Fruit fly (Drosophila melanogaster): ENCODE data around the gene CG43445.

CG43445 gene

DNA sequence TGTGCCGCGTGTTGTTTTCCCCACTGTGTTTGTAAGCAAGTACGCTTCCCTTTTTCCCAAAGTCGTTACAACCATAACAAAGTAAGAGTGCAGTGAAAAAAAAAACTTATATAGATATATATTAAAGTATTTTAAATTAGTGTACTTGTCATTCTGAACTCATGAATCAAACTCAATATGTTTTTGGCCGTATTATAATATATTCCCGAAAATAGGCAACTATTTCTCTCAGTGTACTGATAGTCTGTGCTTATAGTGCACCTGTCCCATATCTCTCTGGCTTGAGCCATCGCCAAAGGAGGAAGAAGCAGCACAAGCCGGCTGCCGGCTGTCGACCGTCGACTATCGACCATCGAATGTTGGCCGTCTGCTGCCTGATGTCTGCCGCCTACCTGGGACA lies 29.9 kb downstream of the CG43445 start (continued):
- TF ChIP-seq Usf (GFP tag; optimal IDR thresholded peaks at IDR 0.05): peak; percentile 56
- peak; percentile 34 for TF ChIP-seq CG3838 (GFP tag; optimal IDR thresholded peaks at IDR 0.05)
- peak; percentile 48 for TF ChIP-seq twi (tag; optimal IDR thresholded peaks at IDR 0.05)
- TF ChIP-seq zen (tag; optimal IDR thresholded peaks at IDR 0.05): peak; percentile 95
- TF ChIP-seq CG12391 (tag; optimal IDR thresholded peaks at IDR 0.05): peak; percentile 83
- no peak for TF ChIP-seq CG11696 (GFP tag; IDR thresholded peaks at IDR 0.05)
- TF ChIP-seq pan (optimal IDR thresholded peaks at IDR 0.05): no peak
- peak in 1 of 2 experiments; percentile 68 for TF ChIP-seq pan (GFP tag; optimal IDR thresholded peaks at IDR 0.05 in 1 of 2, IDR thresholded peaks at IDR 0.05 in 1 of 2)
- TF ChIP-seq kni (GFP tag; optimal IDR thresholded peaks at IDR 0.05): peak; percentile 13
- TF ChIP-seq z (GFP tag; IDR thresholded peaks at IDR 0.05): no peak
- TF ChIP-seq D (optimal IDR thresholded peaks at IDR 0.05): no peak
- peak; percentile 77 for TF ChIP-seq D (GFP tag; optimal IDR thresholded peaks at IDR 0.05)
- peak; percentile 88 for TF ChIP-seq CG2712 (tag; optimal IDR thresholded peaks at IDR 0.05)
- peak; percentile 39; the same call in 1 of the 2 replicates for TF ChIP-seq Rfx (GFP tag; IDR thresholded peaks at IDR 0.05)
- 0 out of 2 replicates have a peak, but pooled peaks have one; percentile 33 for TF ChIP-seq CG14441 (GFP tag; IDR thresholded peaks at IDR 0.05)
- peak; percentile 43 for TF ChIP-seq CG18764 (GFP tag; optimal IDR thresholded peaks at IDR 0.05)
- TF ChIP-seq CG12769 (tag; optimal IDR thresholded peaks at IDR 0.05): no peak
- peak; percentile 55; the same call in 2 of the 3 replicates for TF ChIP-seq tgo (GFP tag; IDR thresholded peaks at IDR 0.05)
- peak; percentile 66 to 74 for TF ChIP-seq bsh (GFP tag; optimal IDR thresholded peaks at IDR 0.05)
- peak; percentile 72 for TF ChIP-seq fd96Cb (tag; optimal IDR thresholded peaks at IDR 0.05)
- TF ChIP-seq pita (GFP tag; optimal IDR thresholded peaks at IDR 0.05): no peak
- TF ChIP-seq mam (GFP tag; optimal IDR thresholded peaks at IDR 0.05): no peak
- peak; percentile 76 for TF ChIP-seq CG6689 (GFP tag; IDR thresholded peaks at IDR 0.05)
- peak; percentile 84 for TF ChIP-seq CG18262 (tag; optimal IDR thresholded peaks at IDR 0.05)
- TF ChIP-seq ac (GFP tag; optimal IDR thresholded peaks at IDR 0.05): peak; percentile 100
- peak; percentile 9 for TF ChIP-seq NC2α (GFP tag; optimal IDR thresholded peaks at IDR 0.05)
- no peak for TF ChIP-seq CG4282 (GFP tag; optimal IDR thresholded peaks at IDR 0.05)
- peak; percentile 56 for TF ChIP-seq CG8359 (GFP tag; optimal IDR thresholded peaks at IDR 0.05; ENCODE audit: borderline replicate concordance)
- TF ChIP-seq CG1529 (GFP tag; optimal IDR thresholded peaks at IDR 0.05): peak; percentile 63
- TF ChIP-seq chif (GFP tag; optimal IDR thresholded peaks at IDR 0.05): peak; percentile 32 to 73
- TF ChIP-seq CG12155 (GFP tag; optimal IDR thresholded peaks at IDR 0.05): peak; percentile 64
- TF ChIP-seq cg (GFP tag; optimal IDR thresholded peaks at IDR 0.05): no peak
- TF ChIP-seq CG4730 (GFP tag; IDR thresholded peaks at IDR 0.05): peak; percentile 36
- peak; percentile 5 for TF ChIP-seq Bteb2 (GFP tag; optimal IDR thresholded peaks at IDR 0.05)
- TF ChIP-seq az2 (GFP tag; optimal IDR thresholded peaks at IDR 0.05): peak; percentile 75
- TF ChIP-seq CG17385 (GFP tag; optimal IDR thresholded peaks at IDR 0.05): peak; percentile 65
- peak; percentile 81 for TF ChIP-seq nmo (GFP tag; optimal IDR thresholded peaks at IDR 0.05)
- TF ChIP-seq Xrp1 (GFP tag; IDR thresholded peaks at IDR 0.05): peak; percentile 88
- TF ChIP-seq CG1792 (GFP tag; optimal IDR thresholded peaks at IDR 0.05): no peak
- peak; percentile 67 for TF ChIP-seq CG18476 (GFP tag; optimal IDR thresholded peaks at IDR 0.05)
- peak; percentile 58 for TF ChIP-seq Xbp1 (GFP tag; optimal IDR thresholded peaks at IDR 0.05)
- peak; percentile 82 for TF ChIP-seq phol (tag; optimal IDR thresholded peaks at IDR 0.05)
- peak; percentile 48 for TF ChIP-seq CG5245 (GFP tag; optimal IDR thresholded peaks at IDR 0.05)
- peak in 1 of 2 experiments; percentile 64 for TF ChIP-seq tll (GFP tag; optimal IDR thresholded peaks at IDR 0.05)
- TF ChIP-seq CG15011 (GFP tag; optimal IDR thresholded peaks at IDR 0.05): peak; percentile 31
- peak; percentile 52 for TF ChIP-seq grau (tag; optimal IDR thresholded peaks at IDR 0.05)
- TF ChIP-seq lov (optimal IDR thresholded peaks at IDR 0.05): no peak
- TF ChIP-seq lov (GFP tag; IDR thresholded peaks at IDR 0.05): peak; percentile 78; the same call in 2 of the 3 replicates
- TF ChIP-seq crp (GFP tag; optimal IDR thresholded peaks at IDR 0.05): peak in 1 of 2 experiments; percentile 13
- TF ChIP-seq Dll (GFP tag; IDR thresholded peaks at IDR 0.05; ENCODE audit: partially characterized antibody): no peak
- peak; percentile 46 for TF ChIP-seq Sox102F (GFP tag; optimal IDR thresholded peaks at IDR 0.05)

Measured in whole organism, embryonic.